Fruit fly (Drosophila melanogaster): ENCODE measurements around the gene TfIIEbeta.

DNA sequence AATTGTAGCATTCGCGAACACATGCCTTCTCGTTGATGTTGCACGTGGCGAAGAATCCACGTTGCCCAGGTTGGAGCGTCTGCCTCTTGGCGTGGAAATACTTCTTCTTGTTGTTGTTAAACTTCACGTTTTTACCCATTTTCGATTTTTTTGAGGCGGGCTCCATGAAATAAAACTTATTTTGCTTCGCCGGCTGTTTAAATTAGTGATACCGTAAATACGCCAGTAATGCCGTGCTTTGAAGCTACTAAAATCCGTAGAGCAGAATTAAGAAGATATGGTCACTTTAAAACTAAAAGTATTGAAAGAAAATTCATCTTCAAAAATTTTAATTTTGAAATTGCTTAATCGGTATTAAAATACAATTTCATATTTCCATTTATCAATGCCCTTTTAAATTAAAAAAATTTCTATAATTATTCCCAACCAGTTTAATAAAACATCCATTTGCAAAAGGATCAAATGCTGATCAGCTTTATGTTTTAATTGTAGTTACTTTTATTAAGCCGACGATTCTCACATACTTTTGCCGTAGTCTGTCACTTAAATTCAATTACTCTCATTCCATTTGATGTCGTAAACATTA, 35.3 kb downstream of the TfIIEbeta start, which contains the start of gene CG15014:
- no peak for TF ChIP-seq CG8301 (tag; optimal IDR thresholded peaks at IDR 0.05)
- TF ChIP-seq fd96Ca (GFP tag; IDR thresholded peaks at IDR 0.05) = no peak
- no peak for TF ChIP-seq CG17806 (tag; optimal IDR thresholded peaks at IDR 0.05)
- no peak for TF ChIP-seq CG32121 (GFP tag; IDR thresholded peaks at IDR 0.05)
